Worm (Caenorhabditis elegans) whole organism, late embryonic: ENCODE data around the gene enu-3.5.

Experiments used
- C08G9.2 ChIP-seq: sonication (generic microtip); optimal IDR thresholded peaks from 2 replicates; lab custom pipeline; 2016; ENCODE audit warnings: mild to moderate bottlenecking, missing genetic modification characterization, moderate library complexity, missing compliant biosample characterization
- C38D4.7 ChIP-seq: fragments of 200-800 bp; sonication (Bioruptor generic); optimal IDR thresholded peaks from 2 replicates; lab custom pipeline; 2018; ENCODE audit warnings: mild to moderate bottlenecking, missing genetic modification characterization, moderate library complexity, missing compliant biosample characterization
- F13H6.1 ChIP-seq: sonication (generic microtip); optimal IDR thresholded peaks from 2 replicates; lab custom pipeline; 2016; ENCODE audit warnings: missing genetic modification characterization, missing compliant biosample characterization
- T23F11.4 ChIP-seq: fragments of 200-800 bp; sonication (Bioruptor generic); optimal IDR thresholded peaks from 2 replicates; lab custom pipeline; 2018; ENCODE audit warnings: mild to moderate bottlenecking, missing genetic modification characterization, missing compliant biosample characterization
- Y22D7AL.16 ChIP-seq: sonication (generic microtip); optimal IDR thresholded peaks from 2 replicates; lab custom pipeline; 2016; ENCODE audit warnings: missing genetic modification characterization, missing compliant biosample characterization
- ama-1 ChIP-seq: fragments of 150-350 bp; optimal IDR thresholded peaks from 2 replicates; lab custom pipeline; 2014
- ceh-14 ChIP-seq: sonication (generic microtip); optimal IDR thresholded peaks from 2 replicates; lab custom pipeline; 2016; ENCODE audit warnings: missing genotype, missing genetic modification characterization, missing compliant biosample characterization
- ceh-19 ChIP-seq: fragments of 200-800 bp; sonication (Bioruptor generic); optimal IDR thresholded peaks from 2 replicates; lab custom pipeline; 2018; ENCODE audit warnings: mild to moderate bottlenecking, missing genetic modification characterization, missing compliant biosample characterization
- ceh-2 ChIP-seq: sonication (generic microtip); optimal IDR thresholded peaks from 2 replicates; lab custom pipeline; 2016; ENCODE audit warnings: missing genotype, missing genetic modification characterization, missing compliant biosample characterization
- ceh-24 ChIP-seq: sonication (generic microtip); optimal IDR thresholded peaks from 2 replicates; lab custom pipeline; 2016; ENCODE audit warnings: mild to moderate bottlenecking, missing genetic modification characterization, missing compliant biosample characterization
- ceh-30 ChIP-seq: fragments of 150-350 bp; optimal IDR thresholded peaks from 2 replicates; lab custom pipeline; 2014; ENCODE audit warnings: missing biosample characterization, missing genetic modification characterization
- ceh-31 ChIP-seq: sonication (generic microtip); optimal IDR thresholded peaks from 2 replicates; lab custom pipeline; 2016; ENCODE audit warnings: missing genetic modification characterization, missing compliant biosample characterization
- ceh-34 ChIP-seq: sonication (generic microtip); optimal IDR thresholded peaks from 2 replicates; lab custom pipeline; 2016; ENCODE audit warnings: mild to moderate bottlenecking, missing genetic modification characterization, missing compliant biosample characterization
- ceh-6 ChIP-seq: fragments of 200-800 bp; sonication (Bioruptor generic); optimal IDR thresholded peaks from 2 replicates; lab custom pipeline; 2018; ENCODE audit warnings: mild to moderate bottlenecking, missing genetic modification characterization, missing compliant biosample characterization
- che-1 ChIP-seq: sonication (generic microtip); optimal IDR thresholded peaks from 2 replicates; lab custom pipeline; 2016; ENCODE audit warnings: mild to moderate bottlenecking, missing genetic modification characterization, missing compliant biosample characterization
- dmd-4 ChIP-seq: sonication (generic microtip); optimal IDR thresholded peaks from 2 replicates; lab custom pipeline; 2016; ENCODE audit warnings: borderline replicate concordance, missing genetic modification characterization, missing compliant biosample characterization
- dve-1 ChIP-seq: sonication (generic microtip); optimal IDR thresholded peaks from 2 replicates; lab custom pipeline; 2017; ENCODE audit warnings: antibody characterized with exemption, mild to moderate bottlenecking, missing genetic modification characterization, missing compliant biosample characterization
- elt-4 ChIP-seq: sonication (generic microtip); optimal IDR thresholded peaks from 2 replicates; lab custom pipeline; 2016; ENCODE audit warnings: missing genetic modification characterization, missing compliant biosample characterization
- eyg-1 ChIP-seq: sonication (generic microtip); optimal IDR thresholded peaks from 2 replicates; lab custom pipeline; 2016; ENCODE audit warnings: missing genotype, missing genetic modification characterization, missing compliant biosample characterization
- fkh-10 ChIP-seq: fragments of 150-350 bp; optimal IDR thresholded peaks from 2 replicates; lab custom pipeline; 2014; ENCODE audit warnings: missing biosample characterization, missing genetic modification reagents, missing genetic modification characterization
- fkh-6 ChIP-seq: sonication (generic microtip); optimal IDR thresholded peaks from 2 replicates; lab custom pipeline; 2016; ENCODE audit warnings: missing genetic modification characterization, missing compliant biosample characterization
- gmeb-2 ChIP-seq: sonication (generic microtip); optimal IDR thresholded peaks from 2 replicates; lab custom pipeline; 2016; ENCODE audit warnings: missing genetic modification characterization, inconsistent platforms, missing compliant biosample characterization
- hlh-13 ChIP-seq: fragments of 200-800 bp; sonication (Bioruptor generic); optimal IDR thresholded peaks from 2 replicates; lab custom pipeline; 2018; ENCODE audit warnings: mild to moderate bottlenecking, missing genetic modification characterization, missing compliant biosample characterization
- hlh-30 ChIP-seq: sonication (generic microtip); optimal IDR thresholded peaks from 2 replicates; lab custom pipeline; 2017; ENCODE audit warnings: antibody characterized with exemption, missing genetic modification characterization, missing compliant biosample characterization; ENCODE audit not compliant: insufficient read depth
- hlh-6 ChIP-seq: sonication (generic microtip); optimal IDR thresholded peaks from 2 replicates; lab custom pipeline; 2016; ENCODE audit warnings: missing genotype, missing genetic modification characterization, missing compliant biosample characterization
- hlh-8 ChIP-seq: sonication (generic microtip); optimal IDR thresholded peaks from 2 replicates; lab custom pipeline; 2016; ENCODE audit warnings: missing genotype, missing genetic modification characterization, missing compliant biosample characterization
- madf-2 ChIP-seq: sonication (generic microtip); optimal IDR thresholded peaks from 2 replicates; lab custom pipeline; 2017; ENCODE audit warnings: missing genetic modification characterization, missing compliant biosample characterization
- nhr-232 ChIP-seq: sonication (generic microtip); optimal IDR thresholded peaks from 2 replicates; lab custom pipeline; 2016; ENCODE audit warnings: missing genetic modification characterization, missing compliant biosample characterization
- pag-3 ChIP-seq: sonication (generic microtip); optimal IDR thresholded peaks from 2 replicates; lab custom pipeline; 2016; ENCODE audit warnings: missing compliant biosample characterization, missing genetic modification characterization, borderline replicate concordance
- pat-9 ChIP-seq: fragments of 200-800 bp; sonication (Bioruptor generic); optimal IDR thresholded peaks from 2 replicates; lab custom pipeline; 2018; ENCODE audit warnings: mild to moderate bottlenecking, missing genetic modification characterization, moderate library complexity, missing compliant biosample characterization
- ref-2 ChIP-seq: sonication (generic microtip); optimal IDR thresholded peaks from 2 replicates; lab custom pipeline; 2016; ENCODE audit warnings: missing genetic modification characterization, missing compliant biosample characterization
- sox-4 ChIP-seq: sonication (generic microtip); optimal IDR thresholded peaks from 2 replicates; lab custom pipeline; 2017; ENCODE audit warnings: mild to moderate bottlenecking, missing genetic modification characterization, inconsistent platforms, missing compliant biosample characterization
- syd-9 ChIP-seq: sonication (generic microtip); optimal IDR thresholded peaks from 2 replicates; lab custom pipeline; 2016; ENCODE audit warnings: mild to moderate bottlenecking, missing genetic modification characterization, moderate library complexity, missing compliant biosample characterization
- tbx-2 ChIP-seq: sonication (generic microtip); optimal IDR thresholded peaks from 2 replicates; lab custom pipeline; 2016; ENCODE audit warnings: missing genetic modification characterization, missing compliant biosample characterization
- ztf-16 ChIP-seq: sonication (generic microtip); optimal IDR thresholded peaks from 2 replicates; lab custom pipeline; 2017; ENCODE audit warnings: missing genetic modification characterization, missing compliant biosample characterization

enu-3.5 gene

DNA sequence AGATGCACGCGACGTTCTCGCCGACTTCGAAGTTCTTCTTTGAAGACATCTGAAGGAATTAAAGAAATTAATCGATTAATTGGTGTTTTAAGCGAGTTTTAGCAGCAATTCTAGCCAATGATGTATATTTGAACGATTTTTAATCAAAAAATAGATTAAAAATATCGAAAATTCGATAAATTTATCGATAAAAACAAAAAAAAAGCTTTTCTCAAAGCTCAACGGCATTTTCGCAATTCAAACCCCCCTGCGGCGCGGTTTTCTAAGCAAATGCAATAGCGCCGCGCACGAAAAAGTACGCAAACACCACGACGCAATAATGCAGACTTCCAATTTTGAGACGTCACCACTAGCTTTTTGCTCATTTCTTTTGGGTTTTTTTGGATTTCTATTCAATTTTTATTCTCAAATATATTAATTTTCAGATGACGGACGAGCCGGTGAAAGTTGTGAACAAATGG lies 3.4 kb upstream of the enu-3.5 start, which contains the start of the genes mrg-1 and spcs-2 (continued):
- TF ChIP-seq dmd-4, result no peak
- peak; percentile 56 for TF ChIP-seq madf-2 (tag; lab: Kevin White, UChicago)
- TF ChIP-seq Y22D7AL.16 (tag; lab: Kevin White, UChicago), result peak; percentile 25
- peak; percentile 69 for TF ChIP-seq sox-4 (tag; lab: Kevin White, UChicago)
- TF ChIP-seq elt-4 (tag; lab: Kevin White, UChicago), result no peak
- TF ChIP-seq T23F11.4 (GFP tag; lab: Kevin White, UChicago), result peak; percentile 8
- peak; percentile 55 for TF ChIP-seq eyg-1 (tag; lab: Kevin White, UChicago)
- peak; percentile 47 for TF ChIP-seq syd-9
- no peak for TF ChIP-seq ama-1 (lab: Kevin White, UChicago)
- TF ChIP-seq gmeb-2 (tag; lab: Kevin White, UChicago), result peak; percentile 62
- peak; percentile 43 for TF ChIP-seq dve-1 (tag; lab: Kevin White, UChicago)
- no peak for TF ChIP-seq nhr-232 (tag; lab: Kevin White, UChicago)
- TF ChIP-seq hlh-8 (tag; lab: Kevin White, UChicago), result peak; percentile 21
- no peak for TF ChIP-seq ceh-6 (GFP tag; lab: Kevin White, UChicago)
- no peak for TF ChIP-seq ceh-24 (tag; lab: Kevin White, UChicago)
- peak; percentile 81 for TF ChIP-seq ceh-19 (GFP tag; lab: Kevin White, UChicago)
- TF ChIP-seq C08G9.2 (tag; lab: Kevin White, UChicago), result peak; percentile 43
- peak; percentile 78 for TF ChIP-seq ceh-2 (tag; lab: Kevin White, UChicago)
- TF ChIP-seq ceh-30, result peak; percentile 50
- TF ChIP-seq hlh-13, result no peak
- TF ChIP-seq fkh-6 (tag; lab: Kevin White, UChicago), result peak; percentile 47
- TF ChIP-seq ceh-31 (tag; lab: Kevin White, UChicago), result peak; percentile 92
- no peak for TF ChIP-seq hlh-6 (tag; lab: Kevin White, UChicago)
- TF ChIP-seq ztf-16 (tag; lab: Kevin White, UChicago), result peak; percentile 78

DNA sequence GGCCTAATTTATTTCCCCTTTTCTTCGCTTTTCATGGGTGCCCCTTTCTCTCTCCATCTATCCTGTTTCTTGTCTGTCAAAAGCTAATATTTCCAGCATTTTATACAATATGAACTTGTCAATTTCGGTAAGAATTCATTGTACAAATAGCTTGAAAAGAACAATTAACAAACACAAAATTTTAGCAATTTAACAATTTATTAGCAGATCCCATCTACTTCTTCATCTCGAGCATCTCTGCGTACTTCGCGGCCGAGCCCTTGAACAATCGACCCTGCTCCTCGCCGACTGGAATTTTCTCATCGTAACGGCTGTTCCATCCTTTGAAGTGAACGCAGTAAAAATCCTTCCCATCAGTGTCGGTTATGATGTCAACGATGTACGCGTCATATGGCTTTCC lies 2.3 kb upstream of the enu-3.5 start:
- no peak for TF ChIP-seq dmd-4
- TF ChIP-seq hlh-30 (tag; lab: Kevin White, UChicago), result no peak
- no peak for TF ChIP-seq pat-9 (tag; lab: Kevin White, UChicago)
- TF ChIP-seq ceh-14, result no peak
- TF ChIP-seq dve-1 (tag; lab: Kevin White, UChicago), result no peak
- TF ChIP-seq gmeb-2 (tag; lab: Kevin White, UChicago), result no peak
- no peak for TF ChIP-seq madf-2 (tag; lab: Kevin White, UChicago)
- no peak for TF ChIP-seq F13H6.1 (tag; lab: Kevin White, UChicago)
- TF ChIP-seq ceh-24 (tag; lab: Kevin White, UChicago), result no peak

DNA sequence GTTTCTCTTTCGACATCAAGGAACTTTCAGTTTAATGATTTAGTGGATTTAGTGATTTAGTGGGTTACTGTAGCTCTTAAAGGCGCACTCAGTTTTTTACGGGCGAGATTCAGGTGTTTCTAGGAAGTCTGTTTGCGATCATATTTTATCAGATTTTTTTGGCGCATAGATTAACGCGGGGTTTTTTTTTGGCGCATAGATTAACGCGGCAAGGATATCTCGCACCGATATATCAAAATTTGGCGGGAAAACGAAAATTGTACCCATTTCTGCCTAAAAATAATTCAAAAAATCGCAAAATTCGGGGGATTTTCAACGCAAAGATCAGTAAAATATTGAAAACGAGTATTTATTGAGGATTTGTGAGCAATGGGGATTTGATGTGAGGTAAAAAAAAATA lies 2.7 kb downstream of the enu-3.5 start:
- TF ChIP-seq che-1 (tag; lab: Kevin White, UChicago), result no peak
- TF ChIP-seq ref-2 (tag; lab: Kevin White, UChicago), result no peak
- TF ChIP-seq pag-3 (tag; lab: Kevin White, UChicago), result no peak

DNA sequence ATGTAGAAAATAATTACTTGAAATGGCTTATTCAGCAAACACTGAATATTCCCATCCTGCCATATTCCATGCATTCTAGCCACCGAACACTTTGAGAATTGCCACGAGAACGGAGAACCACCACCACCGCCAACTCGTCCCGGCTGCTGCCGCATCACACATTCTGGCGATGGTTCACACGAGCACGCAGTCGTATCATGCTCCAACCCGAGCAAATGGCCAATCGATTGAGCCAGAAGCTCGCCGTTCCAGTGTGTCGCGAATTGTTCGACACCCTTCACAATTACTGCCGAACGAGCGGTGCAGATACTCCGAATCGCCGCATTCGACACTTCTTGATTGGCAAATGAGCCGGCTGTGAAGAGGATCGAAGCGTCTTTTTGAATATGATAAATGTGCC lies 7.2 kb downstream of the enu-3.5 start:
- no peak for TF ChIP-seq fkh-10 (GFP tag; lab: Kevin White, UChicago)
- TF ChIP-seq pat-9 (tag; lab: Kevin White, UChicago), result no peak
- no peak for TF ChIP-seq tbx-2 (tag; lab: Kevin White, UChicago)
- TF ChIP-seq gmeb-2 (tag; lab: Kevin White, UChicago), result no peak
- TF ChIP-seq ceh-31 (tag; lab: Kevin White, UChicago), result no peak
- no peak for TF ChIP-seq C38D4.7
- TF ChIP-seq ceh-34 (tag; lab: Kevin White, UChicago), result no peak
- no peak for TF ChIP-seq hlh-8 (tag; lab: Kevin White, UChicago)
- TF ChIP-seq che-1 (tag; lab: Kevin White, UChicago), result no peak
- TF ChIP-seq Y22D7AL.16 (tag; lab: Kevin White, UChicago), result no peak
